Fruit fly (Drosophila melanogaster) whole organism, prepupa: ENCODE data around the gene CG2202.
A peak's percentile ranks its signal among the peaks of the same experiment; 100 is the strongest.

ENCODE experiments used
- CG11294 ChIP-seq: fragments of 200-800 bp; sonication (Bioruptor generic); IDR thresholded peaks from 2 replicates; pipeline ENCODE4 v1.3.6; 2022; ENCODE audit warnings: missing biosample characterization, missing genetic modification characterization
- CG11762 ChIP-seq: fragments of 200-800 bp; sonication (Bioruptor generic); optimal IDR thresholded peaks from 3 replicates; lab custom pipeline; 2016; ENCODE audit warnings: missing biosample characterization, missing genetic modification characterization; ENCODE audit not compliant: insufficient read depth
- CG15336 ChIP-seq: fragments of 200-800 bp; sonication (Bioruptor generic); IDR thresholded peaks from 2 replicates; pipeline ENCODE4 v1.3.6; 2022; ENCODE audit warnings: missing biosample characterization, missing genetic modification characterization
- CG4318 ChIP-seq: fragments of 200-800 bp; sonication (Bioruptor generic); optimal IDR thresholded peaks from 3 replicates; lab custom pipeline; 2017; ENCODE audit warnings: missing biosample characterization, mild to moderate bottlenecking, missing genetic modification characterization
- CG6163 ChIP-seq: fragments of 200-800 bp; sonication (Bioruptor generic); IDR thresholded peaks from 3 replicates; pipeline ENCODE4 v1.3.6; 2022; ENCODE audit warnings: missing biosample characterization, missing genetic modification characterization
- Eip78C ChIP-seq: fragments of 200-800 bp; sonication (Bioruptor generic); peaks from one replicate; lab custom pipeline; 2016; ENCODE audit warnings: missing biosample characterization, missing genetic modification characterization
- Hr4 ChIP-seq: fragments of 200-800 bp; sonication (Bioruptor generic); optimal IDR thresholded peaks from 3 replicates; lab custom pipeline; 2016; ENCODE audit warnings: missing biosample characterization, missing genetic modification characterization
- Lpt ChIP-seq: fragments of 200-800 bp; sonication (Bioruptor generic); optimal IDR thresholded peaks from 3 replicates; lab custom pipeline; 2016; ENCODE audit warnings: missing biosample characterization, missing genetic modification characterization
- OdsH ChIP-seq: fragments of 200-800 bp; sonication (Bioruptor generic); optimal IDR thresholded peaks from 3 replicates; lab custom pipeline; 2016; ENCODE audit warnings: missing biosample characterization, missing genetic modification characterization
- Sox15 ChIP-seq: fragments of 200-800 bp; sonication (Bioruptor generic); optimal IDR thresholded peaks from 3 replicates; lab custom pipeline; 2016; ENCODE audit warnings: missing biosample characterization, missing genetic modification characterization
- achi ChIP-seq: fragments of 200-800 bp; sonication (Bioruptor generic); optimal IDR thresholded peaks from 3 replicates; lab custom pipeline; 2016; ENCODE audit warnings: missing biosample characterization, missing genetic modification characterization
- acj6 ChIP-seq: fragments of 200-800 bp; sonication (Bioruptor generic); optimal IDR thresholded peaks from 3 replicates; lab custom pipeline; 2016; ENCODE audit warnings: missing biosample characterization, missing genetic modification characterization
- dsx ChIP-seq: fragments of 200-800 bp; optimal IDR thresholded peaks from 3 replicates; lab custom pipeline; 2019; ENCODE audit warnings: missing biosample characterization, mild to moderate bottlenecking, missing genetic modification characterization, moderate library complexity; ENCODE audit not compliant: poor library complexity, severe bottlenecking
- lz ChIP-seq: fragments of 200-800 bp; sonication (Bioruptor generic); optimal IDR thresholded peaks from 3 replicates; lab custom pipeline; 2016; ENCODE audit warnings: missing biosample characterization, missing genetic modification characterization

DNA sequence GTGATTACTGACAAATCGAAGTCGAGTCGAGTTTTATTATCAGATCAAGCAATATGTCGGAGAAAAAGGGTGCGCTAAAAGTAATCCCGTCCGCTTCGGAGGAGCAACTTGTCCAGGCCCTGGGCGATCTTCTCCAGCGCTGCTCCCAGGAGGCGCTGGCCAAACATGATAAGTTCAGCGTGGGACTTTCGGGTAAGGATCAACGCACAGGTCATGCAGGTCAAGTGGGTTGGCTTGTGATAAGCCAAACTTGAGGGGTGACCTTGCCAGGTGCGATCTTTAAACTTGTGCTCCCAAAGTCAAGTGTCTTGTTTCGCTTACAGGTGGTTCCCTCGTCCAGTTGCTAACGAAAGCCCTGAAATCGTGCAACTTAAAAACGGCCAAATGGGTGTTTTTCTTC is 1.1 kb upstream of the CG2202 start:
- TF ChIP-seq Lpt (GFP tag; lab: Kevin White, UChicago) (no peak), CG11294 (GFP tag; lab: Robert Waterston, UW) (no peak), achi (GFP tag; lab: Kevin White, UChicago) (no peak), lz (GFP tag; lab: Kevin White, UChicago) (no peak), CG11762 (GFP tag; lab: Kevin White, UChicago) (no peak), CG6163 (GFP tag; lab: Robert Waterston, UW) (no peak), CG15336 (GFP tag; lab: Robert Waterston, UW) (no peak), Hr4 (GFP tag; lab: Kevin White, UChicago) (no peak), Sox15 (GFP tag; lab: Kevin White, UChicago) (no peak), CG4318 (GFP tag; lab: Kevin White, UChicago) (no peak), dsx (GFP tag; lab: Kevin White, UChicago) (no peak), acj6 (GFP tag; lab: Kevin White, UChicago) (no peak), Eip78C (GFP tag; lab: Kevin White, UChicago) (peak; percentile 24), OdsH (GFP tag; lab: Kevin White, UChicago) (no peak)
